Worm (Caenorhabditis elegans): Measurements from ENCODE around the gene C15C8.4.

Gene C15C8.4

DNA sequence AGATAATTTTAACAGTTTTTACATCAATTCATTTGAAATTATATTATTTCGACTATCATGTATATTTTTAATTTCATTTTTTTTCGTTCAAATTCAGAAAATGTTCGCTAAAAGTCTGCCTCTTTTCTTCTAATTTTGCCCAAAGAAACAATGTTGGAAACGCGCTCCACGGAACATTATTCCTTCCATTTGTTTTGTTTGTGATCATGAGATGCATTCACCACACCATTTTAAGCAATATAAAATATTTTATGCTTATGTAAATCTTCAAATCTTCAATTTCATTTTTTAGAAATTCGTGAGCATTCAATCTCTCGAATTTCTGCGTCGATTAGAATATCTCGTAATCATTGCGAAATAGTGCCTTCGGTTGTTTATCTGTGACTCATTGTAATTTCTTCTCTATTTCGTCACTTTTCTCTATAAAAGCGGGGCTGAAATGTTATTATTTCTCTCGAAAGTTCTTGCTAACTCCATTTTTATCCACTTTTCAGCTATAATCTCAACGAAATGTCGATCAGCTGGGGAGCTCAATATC is 49.8 kb downstream of the C15C8.4 start, which contains the start of gene istr-1:
Gene istr-1 (plus strand): TSS at position 495 of the 538 bp plus-strand sequence.
- TF ChIP-seq lin-15B (tag; optimal IDR thresholded peaks at IDR 0.05) (peak; percentile 51), elt-3 (tag; optimal IDR thresholded peaks at IDR 0.05) (no peak), nhr-23 (tag; optimal IDR thresholded peaks at IDR 0.05) (no peak), lsy-12 (tag; optimal IDR thresholded peaks at IDR 0.05) (no peak), ceh-9 (tag; optimal IDR thresholded peaks at IDR 0.05) (no peak), fkh-10 (GFP tag; optimal IDR thresholded peaks at IDR 0.05) (no peak), egl-5 (tag; optimal IDR thresholded peaks at IDR 0.05) (no peak), pha-4 (tag; optimal IDR thresholded peaks at IDR 0.05) (peak; percentile 36), mdl-1 (tag; optimal IDR thresholded peaks at IDR 0.05) (no peak), nhr-11 (tag; optimal IDR thresholded peaks at IDR 0.05) (no peak), ceh-82 (tag; optimal IDR thresholded peaks at IDR 0.05) (no peak), snpc-4 (tag; optimal IDR thresholded peaks at IDR 0.05) (peak; percentile 17), fkh-2 (tag; optimal IDR thresholded peaks at IDR 0.05) (no peak), hmg-11 (tag; optimal IDR thresholded peaks at IDR 0.05) (peak; percentile 22), sea-2 (GFP tag; optimal IDR thresholded peaks at IDR 0.05) (no peak), nfya-1 (tag; optimal IDR thresholded peaks at IDR 0.05; ENCODE audit: insufficient read depth) (peak; percentile 34), egl-27 (tag; optimal IDR thresholded peaks at IDR 0.05) (no peak), elt-1 (tag; optimal IDR thresholded peaks at IDR 0.05) (no peak), jun-1 (tag; optimal IDR thresholded peaks at IDR 0.05) (peak; percentile 16), lin-39 (tag; optimal IDR thresholded peaks at IDR 0.05) (no peak), mml-1 (tag; optimal IDR thresholded peaks at IDR 0.05) (no peak)

DNA sequence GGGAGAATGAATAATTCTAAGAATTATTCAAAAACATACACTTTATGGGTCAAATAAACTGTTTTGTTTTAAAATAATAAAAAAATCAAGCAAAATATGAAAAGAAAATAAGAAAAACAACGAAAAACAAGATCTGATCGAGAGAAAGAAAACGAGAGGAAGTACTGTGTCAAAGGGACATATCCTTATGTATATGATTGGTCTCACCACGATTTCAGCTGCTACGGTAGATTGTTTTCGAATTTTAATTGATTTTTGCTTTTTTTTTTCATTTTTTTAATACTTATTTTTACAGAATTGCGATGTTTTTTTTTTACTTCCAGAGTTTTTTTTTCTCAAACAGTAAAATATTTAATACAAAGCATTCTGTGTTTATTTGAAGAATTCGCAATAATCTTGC is 50.5 kb downstream of the C15C8.4 start:
- no peak for TF ChIP-seq nhr-25 (tag; optimal IDR thresholded peaks at IDR 0.05)
- TF ChIP-seq nhr-12 (tag; optimal IDR thresholded peaks at IDR 0.05), result no peak
- no peak for TF ChIP-seq ceh-9 (tag; optimal IDR thresholded peaks at IDR 0.05)

DNA sequence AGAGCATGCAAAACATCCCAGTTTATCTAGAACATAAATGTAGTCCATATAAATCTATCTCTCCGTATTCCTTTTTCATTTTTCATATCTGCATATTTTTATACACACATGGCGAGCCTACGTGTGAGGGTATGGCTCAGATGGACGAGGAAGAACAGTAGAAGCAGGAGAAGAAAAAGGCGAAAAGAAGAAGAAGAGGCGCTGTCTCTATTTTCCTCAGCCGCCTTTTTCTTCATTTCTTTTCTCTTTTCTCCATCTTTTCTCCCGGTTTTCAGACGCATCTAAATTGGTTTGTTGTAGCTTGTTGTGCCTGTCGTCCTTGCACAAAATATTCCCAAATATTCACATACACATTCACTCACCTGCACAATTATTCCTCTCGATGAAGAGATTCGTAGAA is 51.3 kb downstream of the C15C8.4 start, which contains the start of gene K10C8.4:
Gene K10C8.4 (plus strand): TSS at position 301 of the 400 bp plus-strand sequence.
- peak; percentile 3 for TF ChIP-seq hmg-11 (tag; optimal IDR thresholded peaks at IDR 0.05)
- TF ChIP-seq mdl-1 (tag; optimal IDR thresholded peaks at IDR 0.05), result no peak

Data from whole organism, L3 larva.